Worm (Caenorhabditis elegans) whole organism, L1 larva: ENCODE results near the gene F14E5.2.

ENCODE experiments used
- ceh-8 ChIP-seq: fragments of 200-800 bp; sonication (Bioruptor generic); optimal IDR thresholded peaks from 2 replicates; lab custom pipeline; 2018; ENCODE audit warnings: mild to moderate bottlenecking, missing genetic modification characterization, moderate library complexity, missing compliant biosample characterization
- lsy-2 ChIP-seq, 2 experiments: fragments of 150-350 bp; optimal IDR thresholded peaks; 2 replicates each; lab custom pipeline; 2014; ENCODE audit warnings: missing biosample characterization in 2 of 2, missing genetic modification characterization in 2 of 2
- nhr-12 ChIP-seq: sonication (generic microtip); optimal IDR thresholded peaks from 2 replicates; lab custom pipeline; 2017; ENCODE audit warnings: missing biosample characterization, missing genetic modification characterization
- snpc-4 ChIP-seq: fragments of 150-350 bp; optimal IDR thresholded peaks from 2 replicates; lab custom pipeline; 2014; ENCODE audit warnings: missing biosample characterization, missing genetic modification characterization

DNA sequence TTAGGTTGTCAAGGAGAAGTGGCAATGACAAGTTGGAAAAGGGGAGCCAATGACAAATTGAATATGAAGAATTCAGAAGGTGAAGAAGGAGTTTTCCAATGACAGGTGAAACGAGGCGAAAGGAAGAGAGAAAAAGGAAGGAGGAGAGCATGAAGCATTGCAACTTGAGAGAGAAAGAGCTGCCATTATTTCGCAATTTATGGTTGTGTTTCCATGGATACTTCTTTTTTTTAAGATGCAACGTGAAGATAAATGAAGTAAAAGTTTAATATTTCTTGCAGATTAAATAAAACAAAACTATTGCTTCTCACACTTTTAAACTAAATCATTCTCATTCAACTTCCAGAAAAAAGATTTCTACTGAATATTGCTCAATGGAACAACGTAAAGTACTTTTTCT lies 34.5 kb downstream of the F14E5.2 start, which contains the start of gene F49E12.8:
- TF ChIP-seq snpc-4 (tag; lab: Kevin White, UChicago): no peak
- no peak for TF ChIP-seq ceh-8
- TF ChIP-seq lsy-2 (tag; optimal IDR thresholded peaks at IDR 0.05; lab: Kevin White, UChicago): no peak
- TF ChIP-seq nhr-12 (tag; lab: Kevin White, UChicago): no peak
